Worm (Caenorhabditis elegans): ENCODE measurements around the gene crp-1.

DNA sequence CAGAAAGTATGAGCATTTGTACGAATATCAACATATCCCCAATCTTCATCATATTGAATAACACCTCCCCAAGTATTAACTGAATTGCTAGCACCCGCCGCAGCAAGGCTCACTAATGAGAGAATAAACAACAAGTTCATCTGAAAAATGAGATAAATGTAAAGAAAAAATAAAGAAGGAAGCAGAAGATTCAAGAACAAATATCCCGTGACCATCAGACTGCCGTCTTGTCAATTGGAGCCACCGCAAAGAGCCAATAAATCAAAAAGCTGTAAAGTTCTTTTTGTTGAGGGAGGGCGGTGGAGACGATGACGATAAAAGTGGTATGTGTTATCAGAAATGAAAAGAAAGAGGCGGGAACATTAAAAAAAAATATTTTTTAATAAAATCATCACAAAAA, 24.9 kb upstream of the crp-1 start, which contains the start of gene Y32F6A.5:
- no peak for TF ChIP-seq dmd-4 (tag; optimal IDR thresholded peaks at IDR 0.05)
- TF ChIP-seq alr-1 (tag; optimal IDR thresholded peaks at IDR 0.05), result no peak
- no peak for TF ChIP-seq lsy-2 (tag; optimal IDR thresholded peaks at IDR 0.05)
- no peak for TF ChIP-seq egl-27 (tag; optimal IDR thresholded peaks at IDR 0.05)
- no peak for TF ChIP-seq nhr-237 (tag; optimal IDR thresholded peaks at IDR 0.05)
- TF ChIP-seq fos-1 (tag; optimal IDR thresholded peaks at IDR 0.05), result no peak
- TF ChIP-seq ama-1 (optimal IDR thresholded peaks at IDR 0.05), result no peak
- TF ChIP-seq unc-62 (GFP tag; optimal IDR thresholded peaks at IDR 0.05), result no peak
- TF ChIP-seq elt-1 (tag; optimal IDR thresholded peaks at IDR 0.05), result no peak
- TF ChIP-seq lin-11 (tag; optimal IDR thresholded peaks at IDR 0.05), result no peak
- TF ChIP-seq nhr-11 (tag; optimal IDR thresholded peaks at IDR 0.05), result no peak
- TF ChIP-seq nhr-10 (tag; optimal IDR thresholded peaks at IDR 0.05), result no peak

Measured in whole organism, L2 larva.